Worm (Caenorhabditis elegans): ENCODE data around the gene col-105.

ce11 chrIV:1390102-1390501 is 31.1 kb upstream of the col-105 start:
- TF ChIP-seq tab-1 (GFP tag; IDR thresholded peaks at IDR 0.05) (no peak), ref-1 (GFP tag; conservative IDR thresholded peaks at IDR 0.05) (no peak), cog-1 (tag; optimal IDR thresholded peaks at IDR 0.05) (no peak)
